Worm (Caenorhabditis elegans): Measurements from ENCODE around the gene Y73C8C.8.

Y73C8C.8 gene

ce11 chrV:3127670-3128069 is 14.0 kb upstream of the Y73C8C.8 start, which contains the start of gene Y73C8C.10:
Gene Y73C8C.10, minus strand, starts transcription at chrV:3127770.
- TF ChIP-seq F39B2.1 (GFP tag; IDR thresholded peaks at IDR 0.05), result no peak
- TF ChIP-seq bed-1 (GFP tag; IDR thresholded peaks at IDR 0.05), result no peak
- no peak for TF ChIP-seq tlf-1 (GFP tag; optimal IDR thresholded peaks at IDR 0.05)
- no peak for TF ChIP-seq zfh-2 (GFP tag; conservative IDR thresholded peaks at IDR 0.05)
- no peak for TF ChIP-seq hrde-1 (tag; optimal IDR thresholded peaks at IDR 0.05; ENCODE audit: borderline replicate concordance)
- no peak for TF ChIP-seq tbx-9 (tag; optimal IDR thresholded peaks at IDR 0.05; ENCODE audit: borderline replicate concordance)
- TF ChIP-seq ztf-6 (GFP tag; IDR thresholded peaks at IDR 0.05), result no peak
- no peak for TF ChIP-seq hmg-20 (GFP tag; IDR thresholded peaks at IDR 0.05)
- no peak for TF ChIP-seq F22D6.2 (tag; optimal IDR thresholded peaks at IDR 0.05)
- TF ChIP-seq lin-40 (tag; optimal IDR thresholded peaks at IDR 0.05), result no peak
- TF ChIP-seq T07F8.4 (tag; optimal IDR thresholded peaks at IDR 0.05), result no peak
- no peak for TF ChIP-seq mel-28 (tag; optimal IDR thresholded peaks at IDR 0.05; ENCODE audit: borderline replicate concordance)
- no peak for TF ChIP-seq madf-8 (GFP tag; conservative IDR thresholded peaks at IDR 0.05)
- no peak for TF ChIP-seq him-1 (tag; optimal IDR thresholded peaks at IDR 0.05)
- no peak for TF ChIP-seq F57C9.4 (tag; optimal IDR thresholded peaks at IDR 0.05)
- TF ChIP-seq egl-44 (GFP tag; IDR thresholded peaks at IDR 0.05), result no peak
- TF ChIP-seq snpc-1.1 (tag; optimal IDR thresholded peaks at IDR 0.05; ENCODE audit: insufficient read depth), result no peak
- no peak for TF ChIP-seq pbrm-1 (GFP tag; IDR thresholded peaks at IDR 0.05)
- TF ChIP-seq nfya-1 (tag; optimal IDR thresholded peaks at IDR 0.05; ENCODE audit: borderline replicate concordance, insufficient read depth), result no peak

ce11 chrV:3124912-3125311 is 11.3 kb upstream of the Y73C8C.8 start, which contains the start of gene Y73C8C.12:
Gene Y73C8C.12, plus strand, starts transcription at chrV:3125212.
- TF ChIP-seq K11D2.4 (GFP tag; IDR thresholded peaks at IDR 0.05) (no peak), T26A5.8 (tag; optimal IDR thresholded peaks at IDR 0.05) (no peak), C17E4.6 (GFP tag; IDR thresholded peaks at IDR 0.05) (no peak), die-1 (tag; optimal IDR thresholded peaks at IDR 0.05) (no peak), atf-7 (tag; optimal IDR thresholded peaks at IDR 0.05) (no peak), lsy-27 (tag; optimal IDR thresholded peaks at IDR 0.05; ENCODE audit: borderline replicate concordance, insufficient read depth) (no peak), somi-1 (GFP tag; optimal IDR thresholded peaks at IDR 0.05) (no peak), Y95B8A.8 (GFP tag; IDR thresholded peaks at IDR 0.05) (no peak), tbx-9 (tag; optimal IDR thresholded peaks at IDR 0.05; ENCODE audit: borderline replicate concordance) (no peak), ceh-40 (GFP tag; IDR thresholded peaks at IDR 0.05) (no peak), D2030.7 (GFP tag; IDR thresholded peaks at IDR 0.05) (no peak), nhr-80 (tag; optimal IDR thresholded peaks at IDR 0.05) (no peak), ets-4 (GFP tag; optimal IDR thresholded peaks at IDR 0.05) (no peak), lin-26 (GFP tag; IDR thresholded peaks at IDR 0.05) (no peak)

- TF ChIP-seq bed-1 (GFP tag; IDR thresholded peaks at IDR 0.05), result no peak
- TF ChIP-seq pha-4 (tag; optimal IDR thresholded peaks at IDR 0.05), result no peak
- TF ChIP-seq Y95B8A.8 (GFP tag; IDR thresholded peaks at IDR 0.05), result no peak
- no peak for TF ChIP-seq athp-1 (tag; optimal IDR thresholded peaks at IDR 0.05)
Observed at ce11 chrV:3122403-3122802, 8.8 kb upstream of the Y73C8C.8 start.

ce11 chrV:3121743-3122142 is 8.1 kb upstream of the Y73C8C.8 start, which contains the start of gene srt-56:
Gene srt-56, minus strand, starts transcription at chrV:3121843.
- TF ChIP-seq lin-40 (tag; optimal IDR thresholded peaks at IDR 0.05), result no peak
- TF ChIP-seq madf-6 (GFP tag; IDR thresholded peaks at IDR 0.05), result no peak
- no peak for TF ChIP-seq gei-17 (GFP tag; optimal IDR thresholded peaks at IDR 0.05)
- TF ChIP-seq ztf-25 (GFP tag; IDR thresholded peaks at IDR 0.05), result no peak
- TF ChIP-seq rec-8 (tag; optimal IDR thresholded peaks at IDR 0.05), result no peak
- TF ChIP-seq sptf-2 (GFP tag; optimal IDR thresholded peaks at IDR 0.05), result no peak
- TF ChIP-seq lin-54 (GFP tag; optimal IDR thresholded peaks at IDR 0.05), result no peak
- TF ChIP-seq F57A8.1 (GFP tag; optimal IDR thresholded peaks at IDR 0.05), result no peak
- no peak for TF ChIP-seq ceh-91 (GFP tag; IDR thresholded peaks at IDR 0.05)
- no peak for TF ChIP-seq D2030.7 (GFP tag; IDR thresholded peaks at IDR 0.05)
- no peak for TF ChIP-seq unc-130 (GFP tag; optimal IDR thresholded peaks at IDR 0.05)
- no peak for TF ChIP-seq Y53F4B.3 (GFP tag; IDR thresholded peaks at IDR 0.05)
- TF ChIP-seq zim-3 (tag; optimal IDR thresholded peaks at IDR 0.05), result no peak

Data from whole organism, young adult.